Fruit fly (Drosophila melanogaster): Measurements from ENCODE around the gene Tango2.
A peak's percentile ranks its signal among the peaks of the same experiment; 100 is the strongest.

Tango2 gene

DNA sequence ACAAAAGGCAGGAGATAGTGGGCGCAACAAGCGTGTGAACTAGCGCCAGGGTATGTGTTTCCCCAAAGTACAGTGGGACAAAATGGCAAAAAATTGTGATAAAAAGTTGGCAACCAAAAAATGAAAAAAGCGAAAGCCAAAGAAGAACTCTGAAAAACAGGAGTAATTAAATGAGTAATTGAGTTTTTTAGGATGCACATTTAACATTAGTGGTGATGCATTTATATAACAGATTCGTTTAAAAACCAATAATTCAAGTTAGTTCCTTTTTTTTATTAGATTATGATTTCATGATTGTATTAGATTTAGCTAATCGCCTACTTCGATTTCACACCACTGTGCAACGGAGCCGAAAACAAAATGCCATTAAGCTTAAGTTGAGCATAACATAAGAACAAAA lies 44.4 kb upstream of the Tango2 start (continued):
- TF ChIP-seq CG9139 (GFP tag; optimal IDR thresholded peaks at IDR 0.05) (no peak), CG10631 (GFP tag; optimal IDR thresholded peaks at IDR 0.05) (peak; percentile 22), Blimp-1 (GFP tag; optimal IDR thresholded peaks at IDR 0.05) (no peak), CG6163 (GFP tag; IDR thresholded peaks at IDR 0.05) (no peak; the same call in 2 of the 3 replicates), lz (GFP tag; optimal IDR thresholded peaks at IDR 0.05) (peak; percentile 42), Sox102F (GFP tag; optimal IDR thresholded peaks at IDR 0.05) (peak; percentile 20), CG8119 (GFP tag; IDR thresholded peaks at IDR 0.05) (peak; percentile 56), fkh (GFP tag; optimal IDR thresholded peaks at IDR 0.05) (no peak), CG3919 (GFP tag; optimal IDR thresholded peaks at IDR 0.05) (peak; percentile 40), Hr4 (GFP tag; optimal IDR thresholded peaks at IDR 0.05) (peak; percentile 68), dac (GFP tag; optimal IDR thresholded peaks at IDR 0.05) (peak; percentile 45), CG32006 (GFP tag; optimal IDR thresholded peaks at IDR 0.05) (peak; percentile 76), Gug (GFP tag; IDR thresholded peaks at IDR 0.05) (peak; percentile 47), vri (GFP tag; optimal IDR thresholded peaks at IDR 0.05) (no peak), svp (GFP tag) (peak; percentile 61), net (GFP tag; optimal IDR thresholded peaks at IDR 0.05) (peak; percentile 17), Hr39 (GFP tag; optimal IDR thresholded peaks at IDR 0.05) (peak; percentile 63), achi (GFP tag; optimal IDR thresholded peaks at IDR 0.05) (peak; percentile 61), cyc (GFP tag; optimal IDR thresholded peaks at IDR 0.05) (peak; percentile 43), CG11902 (GFP tag; optimal IDR thresholded peaks at IDR 0.05) (peak; percentile 12), Eip78C (GFP tag) (peak; percentile 93), CG4318 (GFP tag; optimal IDR thresholded peaks at IDR 0.05) (peak; percentile 61), CG6808 (GFP tag; optimal IDR thresholded peaks at IDR 0.05) (peak; percentile 9), CG8632 (GFP tag; optimal IDR thresholded peaks at IDR 0.05) (peak; percentile 9), acj6 (GFP tag; optimal IDR thresholded peaks at IDR 0.05) (peak; percentile 33), Sox14 (GFP tag; optimal IDR thresholded peaks at IDR 0.05) (peak; percentile 56), CG6792 (GFP tag; optimal IDR thresholded peaks at IDR 0.05) (no peak), salr (GFP tag; optimal IDR thresholded peaks at IDR 0.05) (peak in 1 of 2 experiments; percentile 46), CG16779 (tag; optimal IDR thresholded peaks at IDR 0.05) (no peak), CG3032 (tag; optimal IDR thresholded peaks at IDR 0.05) (peak; percentile 14), CG11294 (GFP tag; IDR thresholded peaks at IDR 0.05) (no peak), CG1621 (tag; optimal IDR thresholded peaks at IDR 0.05) (no peak), CG7368 (GFP tag; optimal IDR thresholded peaks at IDR 0.05) (peak; percentile 19), Eip75B (GFP tag; optimal IDR thresholded peaks at IDR 0.05) (peak; percentile 34)

DNA sequence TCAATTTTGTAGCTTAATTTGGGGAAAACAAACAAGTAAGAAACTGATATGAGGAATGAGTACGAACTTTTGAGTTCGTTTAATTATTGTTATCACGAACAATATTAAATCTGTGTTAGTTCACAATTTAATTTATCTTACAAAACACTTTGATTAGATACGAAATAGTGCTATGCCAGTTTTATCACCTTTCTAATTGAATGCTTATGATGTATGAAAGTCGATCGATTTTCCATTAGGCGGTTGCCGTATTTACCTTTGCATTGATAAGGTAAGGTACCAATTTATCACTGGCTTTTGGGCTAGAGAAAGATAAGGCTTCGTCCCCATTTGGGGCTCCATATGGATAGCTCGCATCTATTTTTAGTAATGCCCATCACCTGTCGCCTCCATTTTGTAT lies 37.5 kb upstream of the Tango2 start:
- TF ChIP-seq Ets21C (GFP tag; optimal IDR thresholded peaks at IDR 0.05), result no peak
- no peak for TF ChIP-seq Hr4 (GFP tag; optimal IDR thresholded peaks at IDR 0.05)
- no peak for TF ChIP-seq Sox102F (GFP tag; optimal IDR thresholded peaks at IDR 0.05)

DNA sequence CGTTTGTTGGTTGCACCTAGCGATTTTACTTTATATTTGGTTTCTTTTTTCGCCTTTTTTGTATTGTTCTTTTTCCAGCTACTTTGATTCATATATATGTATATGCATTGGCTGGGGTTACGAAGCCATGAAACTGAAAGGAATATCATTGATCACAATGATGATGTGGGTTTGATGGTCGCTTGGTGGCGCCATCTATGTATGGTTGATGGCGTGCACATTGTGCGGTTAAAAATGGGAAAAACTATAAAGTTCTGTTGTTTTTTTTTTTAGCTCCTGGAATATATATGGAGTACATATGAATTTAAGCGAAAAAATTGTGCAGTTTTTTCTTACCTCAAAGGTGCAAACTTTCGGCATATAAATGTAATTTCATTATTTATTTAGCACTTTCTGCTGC lies 29.9 kb upstream of the Tango2 start:
- no peak for TF ChIP-seq Eip75B (GFP tag; optimal IDR thresholded peaks at IDR 0.05)
- no peak for TF ChIP-seq fd59A (GFP tag; optimal IDR thresholded peaks at IDR 0.05)
- TF ChIP-seq Gug (GFP tag; IDR thresholded peaks at IDR 0.05), result no peak
- TF ChIP-seq topi (GFP tag; optimal IDR thresholded peaks at IDR 0.05), result no peak
- no peak for TF ChIP-seq CG6854 (GFP tag; optimal IDR thresholded peaks at IDR 0.05)
- TF ChIP-seq net (GFP tag; optimal IDR thresholded peaks at IDR 0.05), result no peak
- TF ChIP-seq CG11762 (GFP tag; optimal IDR thresholded peaks at IDR 0.05; ENCODE audit: insufficient read depth), result no peak
- no peak for TF ChIP-seq CG8119 (GFP tag; IDR thresholded peaks at IDR 0.05)
